Worm (Caenorhabditis elegans): Measurements from ENCODE around the gene C49G7.7.

DNA sequence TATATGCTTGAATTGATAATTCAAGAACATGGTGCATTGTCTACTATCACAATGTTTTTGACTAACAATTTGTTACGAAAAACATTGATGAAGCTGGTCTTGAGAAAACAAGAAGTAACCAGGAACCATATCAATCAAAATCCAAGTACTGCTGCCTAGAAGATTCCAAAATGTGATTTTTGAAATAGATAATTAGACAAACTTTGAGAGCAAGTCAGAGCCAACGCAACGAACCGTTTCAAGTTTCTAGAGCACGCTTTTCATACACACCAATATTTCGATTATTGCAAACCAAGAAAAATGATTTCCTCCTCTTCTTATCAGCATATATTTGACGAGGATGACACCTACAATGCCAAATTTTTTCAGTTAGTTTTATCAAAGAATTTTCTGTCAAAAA lies 17.5 kb upstream of the C49G7.7 start, which contains the start of gene srw-89:
- no peak for TF ChIP-seq lin-11 (tag; optimal IDR thresholded peaks at IDR 0.05)
- TF ChIP-seq ceh-48 (tag; optimal IDR thresholded peaks at IDR 0.05), result no peak
- no peak for TF ChIP-seq ama-1 (optimal IDR thresholded peaks at IDR 0.05)
- no peak for TF ChIP-seq pqm-1 (tag; optimal IDR thresholded peaks at IDR 0.05)
- TF ChIP-seq unc-86 (tag; optimal IDR thresholded peaks at IDR 0.05), result no peak
- TF ChIP-seq unc-42 (tag; optimal IDR thresholded peaks at IDR 0.05), result no peak
- TF ChIP-seq madf-2 (tag; optimal IDR thresholded peaks at IDR 0.05), result no peak

Measured in whole organism, late embryonic.